Worm (Caenorhabditis elegans) whole organism, late embryonic: ENCODE measurements around the gene C16C8.22.

Experiments
- T23F11.4 ChIP-seq: fragments of 200-800 bp; sonication (Bioruptor generic); optimal IDR thresholded peaks from 2 replicates; lab custom pipeline; 2018; ENCODE audit warnings: mild to moderate bottlenecking, missing genetic modification characterization, missing compliant biosample characterization
- ahr-1 ChIP-seq: sonication (generic microtip); optimal IDR thresholded peaks from 2 replicates; lab custom pipeline; 2016; ENCODE audit warnings: missing genetic modification characterization, missing compliant biosample characterization
- ceh-18 ChIP-seq: sonication (generic microtip); optimal IDR thresholded peaks from 2 replicates; lab custom pipeline; 2016; ENCODE audit warnings: missing genetic modification characterization, missing compliant biosample characterization
- ceh-30 ChIP-seq: fragments of 150-350 bp; optimal IDR thresholded peaks from 2 replicates; lab custom pipeline; 2014; ENCODE audit warnings: missing biosample characterization, missing genetic modification characterization
- ceh-45 ChIP-seq: fragments of 200-800 bp; sonication (Bioruptor generic); IDR thresholded peaks from 2 replicates; pipeline ENCODE4 v1.3.6; 2022; ENCODE audit warnings: missing genetic modification reagents, missing genetic modification characterization, missing compliant biosample characterization
- hlh-30 ChIP-seq: sonication (generic microtip); optimal IDR thresholded peaks from 2 replicates; lab custom pipeline; 2017; ENCODE audit warnings: antibody characterized with exemption, missing genetic modification characterization, missing compliant biosample characterization; ENCODE audit not compliant: insufficient read depth
- hlh-8 ChIP-seq: sonication (generic microtip); optimal IDR thresholded peaks from 2 replicates; lab custom pipeline; 2016; ENCODE audit warnings: missing genotype, missing genetic modification characterization, missing compliant biosample characterization
- sox-4 ChIP-seq: sonication (generic microtip); optimal IDR thresholded peaks from 2 replicates; lab custom pipeline; 2017; ENCODE audit warnings: mild to moderate bottlenecking, missing genetic modification characterization, inconsistent platforms, missing compliant biosample characterization
- ttx-3 ChIP-seq: sonication (generic microtip); optimal IDR thresholded peaks from 2 replicates; lab custom pipeline; 2016; ENCODE audit warnings: missing genetic modification reagents, missing genetic modification characterization, missing compliant biosample characterization
- unc-3 ChIP-seq, 2 experiments: fragments of 200-800 bp in 1 of 2; sonication (Bioruptor generic) in 1 of 2; sonication (generic microtip) in 1 of 2; conservative IDR thresholded peaks in 1 of 2; optimal IDR thresholded peaks in 1 of 2; 2 replicates each; pipeline versions ENCODE4 v1.3.6 to Lab custom; 2016 to 2022; ENCODE audit warnings: missing compliant biosample characterization in 2 of 2, missing genetic modification characterization in 2 of 2, missing genetic modification reagents in 1 of 2

DNA sequence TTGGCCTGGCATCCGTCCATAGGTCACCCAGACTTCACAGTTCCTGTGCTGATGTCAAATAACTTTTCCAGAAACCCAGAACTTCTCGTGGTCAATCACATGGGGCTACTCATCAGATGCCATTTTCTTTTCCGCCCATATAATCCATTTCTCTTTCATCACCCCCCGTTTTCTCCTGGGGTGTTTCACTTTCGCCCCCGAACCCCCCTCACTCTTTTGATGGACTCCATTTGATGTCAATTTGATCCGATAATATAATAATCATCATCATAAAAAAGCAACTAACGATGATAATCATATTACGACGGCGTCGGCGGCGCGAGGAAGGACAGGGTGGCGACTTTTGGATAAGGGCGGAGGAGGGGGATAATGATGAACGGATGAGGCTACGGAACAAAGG, 4.8 kb downstream of the C16C8.22 start:
- TF ChIP-seq T23F11.4 (GFP tag; lab: Kevin White, UChicago) (no peak), unc-3 (GFP tag; conservative IDR thresholded peaks at IDR 0.05; lab: Robert Waterston, UW) (no peak), unc-3 (tag; optimal IDR thresholded peaks at IDR 0.05; lab: Kevin White, UChicago) (no peak), hlh-30 (no peak), sox-4 (tag; lab: Kevin White, UChicago) (no peak), ttx-3 (tag; lab: Kevin White, UChicago) (no peak), ceh-45 (GFP tag; lab: Robert Waterston, UW) (no peak), hlh-8 (tag; lab: Kevin White, UChicago) (no peak), ceh-18 (no peak), ahr-1 (no peak), ceh-30 (no peak)
